Fruit fly (Drosophila melanogaster): ENCODE measurements around the gene Sr-CIV.

Gene Sr-CIV

dm6 chr2L:3573172-3573755, 49.4 kb upstream of the Sr-CIV start (continued):
- TF ChIP-seq bbx (GFP tag; IDR thresholded peaks at IDR 0.05; ENCODE audit: partially characterized antibody) = no peak
- TF ChIP-seq Hr3 (GFP tag; optimal IDR thresholded peaks at IDR 0.05) = peak; percentile 54
- no peak for TF ChIP-seq CG12236 (GFP tag; optimal IDR thresholded peaks at IDR 0.05)
- TF ChIP-seq ham (GFP tag; IDR thresholded peaks at IDR 0.05) = no peak
- no peak for TF ChIP-seq ash1 (GFP tag; optimal IDR thresholded peaks at IDR 0.05)
- peak; percentile 63 for TF ChIP-seq lab (GFP tag; optimal IDR thresholded peaks at IDR 0.05)
- TF ChIP-seq CG14050 (GFP tag; IDR thresholded peaks at IDR 0.05) = no peak; the same call in 2 of the 3 replicates
- peak; percentile 53 for TF ChIP-seq CG12942 (GFP tag; optimal IDR thresholded peaks at IDR 0.05)
- TF ChIP-seq Doc2 (GFP tag; IDR thresholded peaks at IDR 0.05) = no peak
- no peak for TF ChIP-seq Lpt (GFP tag; optimal IDR thresholded peaks at IDR 0.05)
- no peak for TF ChIP-seq YL-1 (GFP tag; optimal IDR thresholded peaks at IDR 0.05)
- TF ChIP-seq pho (GFP tag; optimal IDR thresholded peaks at IDR 0.05) = no peak
- no peak for TF ChIP-seq Hr39 (optimal IDR thresholded peaks at IDR 0.05)
- TF ChIP-seq CG13287 (GFP tag; IDR thresholded peaks at IDR 0.05; ENCODE audit: partially characterized antibody) = no peak
- TF ChIP-seq Dfd (GFP tag; optimal IDR thresholded peaks at IDR 0.05) = no peak
- no peak for TF ChIP-seq CG14860 (GFP tag; IDR thresholded peaks at IDR 0.05; ENCODE audit: partially characterized antibody)
- peak; percentile 46 for TF ChIP-seq CG5245 (GFP tag; optimal IDR thresholded peaks at IDR 0.05)
- peak; percentile 74; the same call in 2 of the 3 replicates for TF ChIP-seq CG7357 (GFP tag; IDR thresholded peaks at IDR 0.05)
- TF ChIP-seq da (GFP tag; optimal IDR thresholded peaks at IDR 0.05) = no peak
- peak; percentile 93 for TF ChIP-seq Vsx1 (GFP tag; optimal IDR thresholded peaks at IDR 0.05)
- peak; percentile 62 for TF ChIP-seq ind (GFP tag; optimal IDR thresholded peaks at IDR 0.05)
- no peak for TF ChIP-seq CG17912 (GFP tag; optimal IDR thresholded peaks at IDR 0.05)
- peak; percentile 62 for TF ChIP-seq CG30403 (GFP tag; optimal IDR thresholded peaks at IDR 0.05)
- no peak for TF ChIP-seq CG12744 (GFP tag; optimal IDR thresholded peaks at IDR 0.05)
- no peak for TF ChIP-seq Jarid2 (GFP tag; optimal IDR thresholded peaks at IDR 0.05)
- TF ChIP-seq sima (GFP tag; optimal IDR thresholded peaks at IDR 0.05) = no peak
- peak; percentile 52; the same call in 1 of the 2 replicates for TF ChIP-seq dati (GFP tag; IDR thresholded peaks at IDR 0.05)
- TF ChIP-seq Doc3 (GFP tag; IDR thresholded peaks at IDR 0.05; ENCODE audit: partially characterized antibody) = no peak
- TF ChIP-seq tap (tag; optimal IDR thresholded peaks at IDR 0.05) = peak; percentile 77
- TF ChIP-seq Hr51 (GFP tag; optimal IDR thresholded peaks at IDR 0.05) = peak in 1 of 2 experiments; percentile 73
- no peak for TF ChIP-seq Nf-YB (GFP tag; optimal IDR thresholded peaks at IDR 0.05)
- no peak for TF ChIP-seq Rx (GFP tag; IDR thresholded peaks at IDR 0.05)
- no peak for TF ChIP-seq lbe (GFP tag; optimal IDR thresholded peaks at IDR 0.05)
- peak; percentile 58 for TF ChIP-seq CG15696 (tag; optimal IDR thresholded peaks at IDR 0.05)
- TF ChIP-seq zfh2 (GFP tag; optimal IDR thresholded peaks at IDR 0.05) = peak; percentile 18
- no peak for TF ChIP-seq eyg (GFP tag; optimal IDR thresholded peaks at IDR 0.05)
- TF ChIP-seq Eip74EF (GFP tag; optimal IDR thresholded peaks at IDR 0.05) = peak in 1 of 2 experiments; percentile 55
- TF ChIP-seq CG9215 (GFP tag; IDR thresholded peaks at IDR 0.05) = peak; percentile 21; the same call in 1 of the 2 replicates

DNA sequence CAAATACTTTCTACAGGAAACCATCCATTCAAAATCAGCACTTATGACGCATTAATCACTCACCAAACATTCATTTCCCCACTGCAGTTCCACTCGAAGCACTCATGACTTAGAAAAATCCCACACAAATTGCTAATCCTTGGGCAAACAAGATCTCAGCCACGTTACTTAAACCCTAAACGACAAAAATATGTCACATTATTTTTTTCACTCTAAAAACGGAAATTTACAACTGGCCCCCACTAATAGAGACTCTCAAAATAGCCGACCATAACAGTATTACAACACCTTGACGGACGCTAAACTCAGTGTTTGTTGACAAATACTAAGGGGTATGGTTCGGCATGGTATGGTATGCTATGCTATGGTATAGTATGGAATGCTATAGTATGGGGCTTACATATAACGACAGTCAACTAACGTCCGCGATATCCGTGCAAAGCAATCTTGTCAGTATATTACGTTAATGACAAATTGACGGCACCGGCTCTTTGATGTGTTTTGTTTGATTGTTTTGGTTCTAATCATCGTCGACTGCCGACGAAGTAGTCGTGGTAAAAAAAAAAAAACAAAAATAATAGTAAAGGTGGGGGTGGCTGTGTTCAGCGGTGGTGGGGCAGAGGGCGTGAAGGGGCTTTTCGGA, 48.8 kb upstream of the Sr-CIV start:
- peak; percentile 10 for TF ChIP-seq CG1603 (tag; optimal IDR thresholded peaks at IDR 0.05)
- TF ChIP-seq CG6654 (GFP tag; optimal IDR thresholded peaks at IDR 0.05) = no peak
- TF ChIP-seq gt (GFP tag; IDR thresholded peaks at IDR 0.05) = no peak
- TF ChIP-seq CG7987 (GFP tag; optimal IDR thresholded peaks at IDR 0.05) = peak; percentile 32
- no peak for TF ChIP-seq CG43689 (GFP tag; IDR thresholded peaks at IDR 0.05)
- TF ChIP-seq CG11093 (GFP tag; IDR thresholded peaks at IDR 0.05) = no peak
- TF ChIP-seq exex (tag; optimal IDR thresholded peaks at IDR 0.05) = peak; percentile 46
- no peak for TF ChIP-seq CG10543 (GFP tag; optimal IDR thresholded peaks at IDR 0.05)
- no peak for TF ChIP-seq CG13775 (GFP tag; optimal IDR thresholded peaks at IDR 0.05)
- no peak for TF ChIP-seq disco-r (GFP tag; optimal IDR thresholded peaks at IDR 0.05)
- no peak for TF ChIP-seq Dbx (GFP tag; IDR thresholded peaks at IDR 0.05)
- peak; percentile 82 for TF ChIP-seq CG8281 (tag; optimal IDR thresholded peaks at IDR 0.05)
- no peak for TF ChIP-seq ci (GFP tag; IDR thresholded peaks at IDR 0.05)
- TF ChIP-seq CG3281 (GFP tag; optimal IDR thresholded peaks at IDR 0.05) = no peak

All from whole organism, embryonic.